Worm (Caenorhabditis elegans): ENCODE results near the gene F41E7.2.
A peak's percentile ranks its signal among the peaks of the same experiment; 100 is the strongest.

The F41E7.2 gene

ce11 chrX:10273392-10273791 is at the start of gene F41E7.2:
Gene F41E7.2, plus strand, starts transcription at chrX:10273692.
- TF ChIP-seq lin-13 (GFP tag; optimal IDR thresholded peaks at IDR 0.05) (no peak), snpc-4 (tag; optimal IDR thresholded peaks at IDR 0.05) (no peak)

DNA sequence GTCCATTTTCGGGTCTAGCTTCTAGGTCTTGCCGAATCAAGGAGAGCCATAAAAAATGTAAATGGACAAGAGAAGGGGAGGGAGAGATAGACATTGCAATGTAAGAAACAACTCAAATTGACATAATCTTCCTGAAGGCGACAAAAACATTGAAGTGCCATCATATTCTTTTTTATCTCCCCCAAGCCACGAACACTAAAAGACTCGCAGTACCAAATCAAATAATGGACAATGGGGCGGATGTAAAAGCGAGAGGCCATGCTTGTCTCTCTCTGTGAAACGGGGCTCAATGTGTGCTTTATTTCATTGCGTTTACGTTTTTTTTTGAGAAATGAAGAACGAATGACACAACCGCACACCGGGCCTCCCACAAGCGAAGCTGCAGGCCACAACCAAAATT is 47.6 kb upstream of the F41E7.2 start:
- TF ChIP-seq ztf-4 (tag; optimal IDR thresholded peaks at IDR 0.05) (no peak), ceh-16 (tag; optimal IDR thresholded peaks at IDR 0.05) (no peak), mbf-1 (tag; optimal IDR thresholded peaks at IDR 0.05) (no peak), peb-1 (tag; optimal IDR thresholded peaks at IDR 0.05) (no peak), alr-1 (tag; optimal IDR thresholded peaks at IDR 0.05) (no peak), lin-11 (tag; optimal IDR thresholded peaks at IDR 0.05) (no peak), lin-13 (GFP tag; optimal IDR thresholded peaks at IDR 0.05) (no peak), blmp-1 (tag; optimal IDR thresholded peaks at IDR 0.05; ENCODE audit: insufficient read depth) (no peak), crh-2 (tag; optimal IDR thresholded peaks at IDR 0.05) (no peak), ztf-11 (tag; optimal IDR thresholded peaks at IDR 0.05) (no peak), C34F6.9 (tag; optimal IDR thresholded peaks at IDR 0.05) (no peak), sma-3 (GFP tag; optimal IDR thresholded peaks at IDR 0.05) (no peak)

DNA sequence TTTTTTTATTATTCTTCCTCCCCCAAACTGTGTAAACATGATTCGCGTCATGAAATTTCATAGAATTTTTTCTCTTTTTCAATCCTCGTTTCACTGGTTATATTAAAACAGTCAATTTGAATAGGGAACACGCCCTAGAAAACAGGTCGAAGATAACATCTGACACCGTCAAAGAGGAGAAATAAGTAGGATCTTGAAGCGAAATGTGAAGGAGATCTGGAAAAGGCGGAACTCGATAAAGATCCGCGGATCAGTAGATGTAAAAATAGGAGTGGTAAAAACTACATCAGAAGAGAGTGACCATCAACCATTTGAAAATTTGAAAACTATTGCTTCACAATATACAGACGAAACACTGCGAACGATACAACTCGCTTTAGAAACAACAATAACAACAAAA is 46.3 kb upstream of the F41E7.2 start:
- TF ChIP-seq unc-55 (GFP tag; optimal IDR thresholded peaks at IDR 0.05): no peak
- TF ChIP-seq elt-1 (tag; optimal IDR thresholded peaks at IDR 0.05): peak; percentile 66
- TF ChIP-seq nhr-25 (tag; optimal IDR thresholded peaks at IDR 0.05): peak; percentile 14

ce11 chrX:10228094-10228746 is 45.3 kb upstream of the F41E7.2 start, which contains the start of gene C14H10.3:
Gene C14H10.3, minus strand, starts transcription at chrX:10228137.
- TF ChIP-seq nhr-77 (tag; optimal IDR thresholded peaks at IDR 0.05): no peak
- peak; percentile 69 for TF ChIP-seq blmp-1 (tag; optimal IDR thresholded peaks at IDR 0.05; ENCODE audit: insufficient read depth)
- no peak for TF ChIP-seq ceh-82 (tag; optimal IDR thresholded peaks at IDR 0.05)
- peak; percentile 41 for TF ChIP-seq crh-2 (tag; optimal IDR thresholded peaks at IDR 0.05)
- TF ChIP-seq fos-1 (tag; optimal IDR thresholded peaks at IDR 0.05): peak; percentile 5

ce11 chrX:10230872-10231271 is 42.6 kb upstream of the F41E7.2 start:
- TF ChIP-seq lin-39 (tag; optimal IDR thresholded peaks at IDR 0.05) (no peak), nhr-129 (tag; optimal IDR thresholded peaks at IDR 0.05) (peak; percentile 40), C34F6.9 (tag; optimal IDR thresholded peaks at IDR 0.05) (no peak), peb-1 (tag; optimal IDR thresholded peaks at IDR 0.05) (no peak), mdl-1 (tag; optimal IDR thresholded peaks at IDR 0.05) (peak in 1 of 2 experiments; percentile 14), nhr-12 (tag; optimal IDR thresholded peaks at IDR 0.05) (no peak), aly-2 (tag; optimal IDR thresholded peaks at IDR 0.05) (no peak), ztf-1 (GFP tag; conservative IDR thresholded peaks at IDR 0.05) (no peak), Y55F3AM.14 (GFP tag; optimal IDR thresholded peaks at IDR 0.05) (no peak), unc-39 (tag; optimal IDR thresholded peaks at IDR 0.05) (no peak), blmp-1 (tag; optimal IDR thresholded peaks at IDR 0.05; ENCODE audit: insufficient read depth) (peak; percentile 93), nhr-6 (tag; optimal IDR thresholded peaks at IDR 0.05) (no peak), nhr-21 (tag; optimal IDR thresholded peaks at IDR 0.05) (no peak), nhr-25 (tag; optimal IDR thresholded peaks at IDR 0.05) (peak; percentile 2), gmeb-1 (tag; optimal IDR thresholded peaks at IDR 0.05) (no peak), lin-13 (GFP tag; optimal IDR thresholded peaks at IDR 0.05) (no peak), fos-1 (tag; optimal IDR thresholded peaks at IDR 0.05) (peak; percentile 10), nhr-237 (tag; optimal IDR thresholded peaks at IDR 0.05) (no peak), F13H6.1 (tag; optimal IDR thresholded peaks at IDR 0.05) (no peak), unc-55 (GFP tag; optimal IDR thresholded peaks at IDR 0.05) (peak; percentile 1), sem-4 (tag; optimal IDR thresholded peaks at IDR 0.05) (no peak), sma-3 (GFP tag; optimal IDR thresholded peaks at IDR 0.05) (no peak), crh-2 (tag; optimal IDR thresholded peaks at IDR 0.05) (peak; percentile 59), zag-1 (tag; optimal IDR thresholded peaks at IDR 0.05) (no peak), skn-1 (tag; optimal IDR thresholded peaks at IDR 0.05) (no peak), lin-11 (tag; optimal IDR thresholded peaks at IDR 0.05) (no peak), alr-1 (tag; optimal IDR thresholded peaks at IDR 0.05) (no peak)

Data from whole organism, L2 larva.